Fruit fly (Drosophila melanogaster) whole organism, adult: Measurements from ENCODE around the gene CG3868.

Source experiments
- CG11617 ChIP-seq: fragments of 200-800 bp; sonication (Bioruptor generic); optimal IDR thresholded peaks from 2 replicates; lab custom pipeline; 2017; ENCODE audit warnings: mild to moderate bottlenecking, missing biosample characterization, missing genetic modification reagents, missing genetic modification characterization
- CG12768 ChIP-seq: fragments of 200-800 bp; sonication (Bioruptor generic); optimal IDR thresholded peaks from 2 replicates; lab custom pipeline; 2017; ENCODE audit warnings: missing biosample characterization, missing genetic modification characterization, mild to moderate bottlenecking, moderate library complexity, missing genetic modification reagents
- CG14711 ChIP-seq: fragments of 200-800 bp; sonication (Bioruptor generic); optimal IDR thresholded peaks from 2 replicates; lab custom pipeline; 2018; ENCODE audit warnings: missing biosample characterization, mild to moderate bottlenecking, missing genetic modification characterization, moderate library complexity
- CG1620 ChIP-seq: fragments of 200-800 bp; sonication (Bioruptor generic); optimal IDR thresholded peaks from 2 replicates; lab custom pipeline; 2016; ENCODE audit warnings: missing biosample characterization, missing genetic modification characterization
- CG33017 ChIP-seq: fragments of 200-800 bp; sonication (Bioruptor generic); optimal IDR thresholded peaks from 2 replicates; lab custom pipeline; 2018; ENCODE audit warnings: missing biosample characterization, mild to moderate bottlenecking, missing genetic modification characterization, moderate library complexity
- CG5204 ChIP-seq: fragments of 200-800 bp; sonication (Bioruptor generic); optimal IDR thresholded peaks from 2 replicates; lab custom pipeline; 2016; ENCODE audit warnings: missing biosample characterization, missing genetic modification characterization
- CG7045 ChIP-seq: fragments of 200-800 bp; sonication (Bioruptor generic); optimal IDR thresholded peaks from 2 replicates; lab custom pipeline; 2017; ENCODE audit warnings: missing biosample characterization, mild to moderate bottlenecking, missing genetic modification characterization
- CG7101 ChIP-seq: fragments of 200-800 bp; sonication (Bioruptor generic); optimal IDR thresholded peaks from 2 replicates; lab custom pipeline; 2018; ENCODE audit warnings: missing biosample characterization, mild to moderate bottlenecking, missing genetic modification characterization, moderate library complexity
- Clk ChIP-seq: fragments of 200-800 bp; sonication (Bioruptor generic); optimal IDR thresholded peaks from 2 replicates; lab custom pipeline; 2017; ENCODE audit warnings: missing biosample characterization, missing genetic modification characterization
- Crg-1 ChIP-seq: fragments of 200-800 bp; sonication (Bioruptor generic); optimal IDR thresholded peaks from 2 replicates; lab custom pipeline; 2016; ENCODE audit warnings: missing biosample characterization, missing genetic modification characterization
- Hr96 ChIP-seq: fragments of 200-800 bp; sonication (Bioruptor generic); optimal IDR thresholded peaks from 2 replicates; lab custom pipeline; 2016; ENCODE audit warnings: missing biosample characterization, missing genetic modification characterization
- Mnt ChIP-seq: fragments of 200-800 bp; sonication (Bioruptor generic); optimal IDR thresholded peaks from 2 replicates; lab custom pipeline; 2016; ENCODE audit warnings: missing biosample characterization, mild to moderate bottlenecking, missing genetic modification characterization
- bab1 ChIP-seq: fragments of 200-800 bp; sonication (Bioruptor generic); optimal IDR thresholded peaks from 3 replicates; lab custom pipeline; 2019; ENCODE audit warnings: missing biosample characterization, mild to moderate bottlenecking, missing genetic modification characterization, moderate library complexity
- cic ChIP-seq: fragments of 200-800 bp; sonication (Bioruptor generic); optimal IDR thresholded peaks from 2 replicates; lab custom pipeline; 2017; ENCODE audit warnings: missing biosample characterization, mild to moderate bottlenecking, missing genetic modification characterization, moderate library complexity
- cnc ChIP-seq, 2 experiments: fragments of >200 bp; optimal IDR thresholded peaks; 2 replicates each; lab custom pipeline; 2017
- kay ChIP-seq: fragments of 200-800 bp; sonication (Bioruptor generic); peaks from one replicate; lab custom pipeline; 2016; ENCODE audit warnings: missing biosample characterization, missing genetic modification characterization, borderline replicate concordance
- ovo ChIP-seq: fragments of 200-800 bp; sonication (Bioruptor generic); optimal IDR thresholded peaks from 2 replicates; lab custom pipeline; 2016; ENCODE audit warnings: missing biosample characterization, missing genetic modification characterization
- pad ChIP-seq: fragments of 200-800 bp; sonication (Bioruptor generic); optimal IDR thresholded peaks from 3 replicates; lab custom pipeline; 2017; ENCODE audit warnings: missing biosample characterization, missing genetic modification characterization, mild to moderate bottlenecking, moderate library complexity, missing genetic modification reagents
- tj ChIP-seq: fragments of 200-800 bp; sonication (Bioruptor generic); optimal IDR thresholded peaks from 3 replicates; lab custom pipeline; 2017; ENCODE audit warnings: missing biosample characterization, mild to moderate bottlenecking, missing genetic modification characterization, moderate library complexity
- toe ChIP-seq: fragments of 200-800 bp; sonication (Bioruptor generic); optimal IDR thresholded peaks from 2 replicates; lab custom pipeline; 2016; ENCODE audit warnings: missing biosample characterization, missing genetic modification characterization

CG3868 gene

DNA sequence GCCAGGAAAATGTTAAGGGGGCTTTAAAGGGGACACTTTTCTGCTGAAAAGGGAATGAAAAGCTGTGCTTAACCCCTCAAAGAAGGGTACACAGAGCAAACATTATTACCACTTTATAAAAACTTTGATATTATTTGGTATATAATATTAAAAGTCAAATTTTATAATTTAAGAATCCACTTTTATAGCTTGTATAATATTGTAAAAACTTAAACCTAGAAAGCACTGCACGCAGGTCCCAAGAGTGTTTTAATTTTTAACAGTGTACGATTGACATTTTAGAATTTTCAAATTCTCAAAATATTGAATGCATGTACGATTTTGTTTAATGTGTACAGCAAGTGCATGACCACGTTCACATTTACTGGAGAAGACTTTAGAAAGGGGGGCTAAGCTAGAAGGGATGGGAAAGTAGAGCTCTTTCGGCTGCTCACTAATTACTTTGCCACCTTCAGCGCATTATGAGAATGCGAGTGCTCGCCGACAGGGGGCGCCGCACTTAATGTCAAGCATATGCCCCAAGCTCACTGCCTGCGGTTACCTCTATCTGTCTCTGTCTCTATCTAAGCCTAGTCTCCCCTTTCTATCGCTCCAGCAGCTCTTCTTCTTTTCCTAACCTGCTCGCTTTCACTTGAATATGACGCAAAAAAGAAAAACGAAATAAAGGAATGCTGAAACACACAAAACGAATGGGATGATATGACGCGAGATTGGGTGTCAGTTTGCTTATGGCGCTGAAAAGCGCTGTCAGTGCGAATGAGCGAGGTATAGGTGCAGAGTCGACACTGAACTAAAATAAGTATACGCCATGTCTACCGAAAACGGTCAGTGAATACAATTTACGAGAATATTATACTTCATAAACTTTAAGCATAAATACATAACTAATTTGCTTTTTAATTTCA is 42.5 kb downstream of the CG3868 start:
- TF ChIP-seq Mnt (GFP tag; lab: Kevin White, UChicago) (no peak), tj (GFP tag; lab: Kevin White, UChicago) (peak; percentile 75)

DNA sequence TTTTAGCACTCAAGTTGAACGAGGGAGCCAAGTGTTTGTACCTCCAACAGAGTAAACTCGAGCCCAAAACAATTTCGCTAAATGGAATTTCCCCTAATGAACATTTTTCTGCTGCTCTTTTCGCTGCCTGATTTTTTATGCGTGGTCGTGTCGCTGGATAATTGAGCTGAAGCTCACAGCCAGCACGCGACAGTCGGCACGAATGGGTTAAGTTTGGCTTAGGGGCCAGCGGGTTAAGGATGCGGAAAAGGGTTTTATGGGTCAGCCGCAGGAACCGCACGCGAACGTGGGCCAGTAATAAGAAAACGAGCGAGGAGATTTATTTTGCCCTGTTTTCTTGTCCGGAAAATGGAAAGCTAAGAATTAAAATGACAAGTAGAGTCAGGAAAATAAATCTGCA is 43.6 kb downstream of the CG3868 start:
- TF ChIP-seq tj (GFP tag; lab: Kevin White, UChicago) (no peak), cic (no peak), pad (no peak), Hr96 (no peak)

dm6 chr3L:14356507-14357291 is 45.8 kb downstream of the CG3868 start:
- TF ChIP-seq cic, result no peak
- no peak for TF ChIP-seq ovo (GFP tag; lab: Kevin White, UChicago)
- TF ChIP-seq CG7045 (GFP tag; lab: Kevin White, UChicago), result no peak
- TF ChIP-seq Clk (GFP tag; lab: Kevin White, UChicago), result no peak
- TF ChIP-seq Crg-1 (GFP tag; lab: Kevin White, UChicago), result no peak
- no peak for TF ChIP-seq Mnt (GFP tag; lab: Kevin White, UChicago)
- no peak for TF ChIP-seq CG12768 (GFP tag; lab: Kevin White, UChicago)
- TF ChIP-seq toe, result no peak
- TF ChIP-seq CG14711 (tag; lab: Kevin White, UChicago), result no peak
- no peak for TF ChIP-seq pad
- TF ChIP-seq bab1 (GFP tag; lab: Kevin White, UChicago), result no peak
- no peak for TF ChIP-seq CG11617

dm6 chr3L:14354285-14355092 is 48.0 kb downstream of the CG3868 start:
- no peak for TF ChIP-seq Clk (GFP tag; lab: Kevin White, UChicago)
- TF ChIP-seq Crg-1 (GFP tag; lab: Kevin White, UChicago), result no peak
- no peak for TF ChIP-seq CG1620 (GFP tag; lab: Kevin White, UChicago)
- TF ChIP-seq pad, result no peak
- TF ChIP-seq CG11617, result no peak
- no peak for TF ChIP-seq tj (GFP tag; lab: Kevin White, UChicago)
- no peak for TF ChIP-seq cnc (optimal IDR thresholded peaks at IDR 0.05; lab: Kevin White, UChicago)
- TF ChIP-seq toe, result no peak
- TF ChIP-seq CG5204 (GFP tag; lab: Kevin White, UChicago), result no peak
- TF ChIP-seq CG7101 (tag; lab: Kevin White, UChicago), result peak; percentile 6
- no peak for TF ChIP-seq CG14711 (tag; lab: Kevin White, UChicago)
- peak; percentile 82 for TF ChIP-seq kay (GFP tag; lab: Kevin White, UChicago)
- TF ChIP-seq bab1 (GFP tag; lab: Kevin White, UChicago), result no peak
- TF ChIP-seq CG7045 (GFP tag; lab: Kevin White, UChicago), result no peak
- no peak for TF ChIP-seq Hr96

DNA sequence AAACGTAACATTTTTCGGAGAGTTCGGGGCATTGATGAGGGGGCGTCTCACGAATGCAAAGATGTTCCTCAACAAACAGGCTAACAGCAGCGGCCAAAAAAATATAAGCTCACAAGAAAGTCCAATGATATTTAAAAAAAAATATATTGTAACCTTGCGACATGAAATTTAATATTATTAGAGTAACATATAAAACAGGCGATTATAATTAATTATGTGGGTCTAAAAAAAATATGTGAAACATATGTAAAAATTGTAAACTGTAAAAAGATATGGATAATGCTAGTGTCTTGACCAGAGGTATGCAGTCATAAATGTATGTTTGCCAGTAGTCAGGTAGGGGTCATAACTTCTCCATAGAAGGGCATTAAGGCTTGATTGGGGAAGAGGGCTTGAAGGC is 49.4 kb downstream of the CG3868 start:
- TF ChIP-seq ovo (GFP tag; lab: Kevin White, UChicago) (no peak), tj (GFP tag; lab: Kevin White, UChicago) (no peak), toe (no peak), kay (GFP tag; lab: Kevin White, UChicago) (no peak), Clk (GFP tag; lab: Kevin White, UChicago) (no peak), bab1 (GFP tag; lab: Kevin White, UChicago) (no peak)

DNA sequence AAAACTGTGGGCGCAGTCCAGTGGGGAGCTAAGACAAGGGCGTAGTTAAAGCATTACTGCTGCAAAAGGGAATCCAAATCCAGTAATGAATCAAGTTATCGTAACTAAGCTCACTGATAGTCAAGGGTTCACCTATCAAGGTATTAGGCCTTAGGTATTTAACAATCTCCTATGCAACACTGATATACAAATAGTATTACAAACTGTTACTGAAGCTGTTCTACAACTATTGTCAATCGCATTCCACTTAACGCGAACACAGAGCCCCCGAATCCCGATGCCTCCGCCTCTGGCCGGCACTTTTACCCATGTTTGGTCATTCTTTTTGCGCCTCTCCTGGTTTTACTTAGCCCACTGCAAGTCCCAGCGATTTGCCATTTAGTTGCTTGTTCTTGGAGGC is 51.7 kb downstream of the CG3868 start:
- no peak for TF ChIP-seq CG7045 (GFP tag; lab: Kevin White, UChicago)
- no peak for TF ChIP-seq Clk (GFP tag; lab: Kevin White, UChicago)
- TF ChIP-seq ovo (GFP tag; lab: Kevin White, UChicago), result no peak
- no peak for TF ChIP-seq CG7101 (tag; lab: Kevin White, UChicago)
- TF ChIP-seq CG1620 (GFP tag; lab: Kevin White, UChicago), result no peak
- TF ChIP-seq CG12768 (GFP tag; lab: Kevin White, UChicago), result no peak
- no peak for TF ChIP-seq toe
- TF ChIP-seq CG33017 (tag; lab: Kevin White, UChicago), result no peak
